Worm (Caenorhabditis elegans) whole organism, L4/young adult: ENCODE measurements around the gene xbx-6.

Experiments used
- W03F9.2 ChIP-seq: fragments of 150-350 bp; optimal IDR thresholded peaks from 2 replicates; lab custom pipeline; 2014; ENCODE audit warnings: missing biosample characterization, missing genetic modification characterization
- dao-5 ChIP-seq: sonication (generic microtip); optimal IDR thresholded peaks from 2 replicates; lab custom pipeline; 2016; ENCODE audit warnings: missing genotype, missing genetic modification characterization, moderate library complexity, missing compliant biosample characterization

ce11 chrV:9690728-9691127 lies 12.1 kb upstream of the xbx-6 start:
- TF ChIP-seq dao-5 (tag; lab: Kevin White, UChicago) (no peak), W03F9.2 (tag; lab: Kevin White, UChicago) (peak; percentile 84)
